Fruit fly (Drosophila melanogaster): Measurements from ENCODE around the gene Crag.

Gene Crag

DNA sequence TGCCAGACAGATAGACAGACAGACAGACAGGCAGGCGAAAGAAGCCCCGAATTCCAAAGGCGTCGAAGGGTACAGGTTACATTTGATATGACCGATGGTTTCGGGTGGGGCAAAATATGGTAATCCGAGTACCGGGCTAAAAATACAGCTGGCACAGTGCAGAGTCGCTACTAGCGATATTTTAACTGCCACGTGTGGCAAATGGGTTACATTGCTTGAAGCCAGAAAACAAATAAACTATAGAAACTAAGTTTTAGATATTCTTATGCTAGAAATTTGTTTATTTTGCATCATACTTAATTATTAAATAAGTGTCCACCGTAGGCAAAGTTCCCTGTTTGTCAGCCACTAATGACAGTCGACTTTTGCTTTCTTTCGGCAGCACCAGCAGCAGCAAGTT is 8.7 kb upstream of the Crag start (continued):
- no peak for TF ChIP-seq mirr (GFP tag; optimal IDR thresholded peaks at IDR 0.05)
- no peak for TF ChIP-seq CG10462 (GFP tag; optimal IDR thresholded peaks at IDR 0.05)
- no peak for TF ChIP-seq CTCF (GFP tag; optimal IDR thresholded peaks at IDR 0.05)
- no peak for TF ChIP-seq danr (GFP tag; IDR thresholded peaks at IDR 0.05)
- TF ChIP-seq ase (GFP tag; IDR thresholded peaks at IDR 0.05), result no peak
- TF ChIP-seq mld (GFP tag; IDR thresholded peaks at IDR 0.05; ENCODE audit: partially characterized antibody), result no peak
- no peak for TF ChIP-seq cad (GFP tag; optimal IDR thresholded peaks at IDR 0.05)
- peak; percentile 21 for TF ChIP-seq CG13424 (tag; optimal IDR thresholded peaks at IDR 0.05)
- TF ChIP-seq Awh (GFP tag; IDR thresholded peaks at IDR 0.05), result no peak
- no peak for TF ChIP-seq NK7.1 (GFP tag; optimal IDR thresholded peaks at IDR 0.05)
- no peak for TF ChIP-seq z (GFP tag; IDR thresholded peaks at IDR 0.05)
- 0 out of 2 replicates have a peak, but pooled peaks have one; percentile 23 for TF ChIP-seq CG31441 (GFP tag; IDR thresholded peaks at IDR 0.05)
- TF ChIP-seq bbx (GFP tag; IDR thresholded peaks at IDR 0.05; ENCODE audit: partially characterized antibody), result no peak
- no peak for TF ChIP-seq pb (GFP tag; optimal IDR thresholded peaks at IDR 0.05)
- no peak for TF ChIP-seq CG1529 (GFP tag; optimal IDR thresholded peaks at IDR 0.05)
- TF ChIP-seq CG6683 (GFP tag; optimal IDR thresholded peaks at IDR 0.05), result no peak
- 0 out of 3 replicates have a peak, but pooled peaks have one; percentile 34 for TF ChIP-seq Mrtf (GFP tag; IDR thresholded peaks at IDR 0.05)
- no peak for TF ChIP-seq Oli (tag; optimal IDR thresholded peaks at IDR 0.05)
- no peak for TF ChIP-seq CG7963 (GFP tag; IDR thresholded peaks at IDR 0.05; ENCODE audit: partially characterized antibody)
- TF ChIP-seq sim (GFP tag; IDR thresholded peaks at IDR 0.05), result no peak
- TF ChIP-seq CG6791 (GFP tag; IDR thresholded peaks at IDR 0.05; ENCODE audit: partially characterized antibody), result no peak
- TF ChIP-seq Atf6 (GFP tag; IDR thresholded peaks at IDR 0.05), result no peak
- TF ChIP-seq ham (GFP tag; IDR thresholded peaks at IDR 0.05), result no peak
- no peak for TF ChIP-seq CG2129 (GFP tag; IDR thresholded peaks at IDR 0.05; ENCODE audit: partially characterized antibody)
- no peak for TF ChIP-seq knrl (GFP tag; IDR thresholded peaks at IDR 0.05; ENCODE audit: partially characterized antibody)
- 0 out of 2 replicates have a peak, but pooled peaks have one; percentile 8 for TF ChIP-seq Poxn (GFP tag; IDR thresholded peaks at IDR 0.05)
- no peak for TF ChIP-seq Xrp1 (GFP tag; IDR thresholded peaks at IDR 0.05)
- TF ChIP-seq sug (tag; optimal IDR thresholded peaks at IDR 0.05), result no peak
- no peak for TF ChIP-seq ERR (GFP tag; optimal IDR thresholded peaks at IDR 0.05)
- TF ChIP-seq CG4282 (GFP tag; optimal IDR thresholded peaks at IDR 0.05), result no peak
- no peak for TF ChIP-seq inv (GFP tag; IDR thresholded peaks at IDR 0.05; ENCODE audit: partially characterized antibody)
- no peak for TF ChIP-seq Jarid2 (GFP tag; optimal IDR thresholded peaks at IDR 0.05)
- no peak for TF ChIP-seq rib (GFP tag; IDR thresholded peaks at IDR 0.05)
- no peak for TF ChIP-seq CG31388 (GFP tag; optimal IDR thresholded peaks at IDR 0.05)
- TF ChIP-seq CG13296 (GFP tag; optimal IDR thresholded peaks at IDR 0.05), result no peak
- peak; percentile 34 for TF ChIP-seq CG2120 (GFP tag; optimal IDR thresholded peaks at IDR 0.05)
- no peak for TF ChIP-seq Ssrp (tag; optimal IDR thresholded peaks at IDR 0.05)
- no peak for TF ChIP-seq Sry-δ (GFP tag; optimal IDR thresholded peaks at IDR 0.05)
- TF ChIP-seq lab (GFP tag; optimal IDR thresholded peaks at IDR 0.05), result no peak
- no peak for TF ChIP-seq CG4328 (GFP tag; optimal IDR thresholded peaks at IDR 0.05)
- TF ChIP-seq CG11723 (GFP tag; optimal IDR thresholded peaks at IDR 0.05), result no peak
- no peak for TF ChIP-seq ftz-f1 (GFP tag; optimal IDR thresholded peaks at IDR 0.05)
- TF ChIP-seq CG4424 (GFP tag; optimal IDR thresholded peaks at IDR 0.05), result no peak
- TF ChIP-seq Eip74EF (GFP tag; optimal IDR thresholded peaks at IDR 0.05), result no peak
- TF ChIP-seq Vsx1 (GFP tag; optimal IDR thresholded peaks at IDR 0.05), result no peak
- no peak for TF ChIP-seq bsh (GFP tag; optimal IDR thresholded peaks at IDR 0.05)
- TF ChIP-seq CG8478 (optimal IDR thresholded peaks at IDR 0.05), result no peak
- no peak for TF ChIP-seq stwl (tag; optimal IDR thresholded peaks at IDR 0.05)
- TF ChIP-seq BEAF-32 (GFP tag; optimal IDR thresholded peaks at IDR 0.05), result no peak
- TF ChIP-seq Fer2 (tag; optimal IDR thresholded peaks at IDR 0.05), result no peak
- TF ChIP-seq nom (GFP tag; optimal IDR thresholded peaks at IDR 0.05), result no peak
- no peak for TF ChIP-seq so (GFP tag; IDR thresholded peaks at IDR 0.05)

Data from whole organism, embryonic.